Fruit fly (Drosophila melanogaster) whole organism: ENCODE data around the gene OtopLc.

ENCODE experiments used
- CG8478 ChIP-seq: fragments of >200 bp; optimal IDR thresholded peaks from 2 replicates; lab custom pipeline; 2018; ENCODE audit warnings: inconsistent platforms
- Dll ChIP-seq: fragments of >200 bp; optimal IDR thresholded peaks from 2 replicates; lab custom pipeline; 2017
- EcR ChIP-seq, 2 experiments: fragments of >200 bp; optimal IDR thresholded peaks; 2 replicates each; lab custom pipeline; 2017; ENCODE audit warnings: missing biosample characterization in 2 of 2, missing genetic modification characterization in 2 of 2, missing genetic modification reagents in 2 of 2
- pan ChIP-seq: fragments of >200 bp; optimal IDR thresholded peaks from 2 replicates; lab custom pipeline; 2017
- psq ChIP-seq: fragments of >200 bp; optimal IDR thresholded peaks from 2 replicates; lab custom pipeline; 2017

- TF ChIP-seq Dll (no peak), psq (lab: Kevin White, UChicago) (no peak), CG8478 (no peak), pan (lab: Kevin White, UChicago) (no peak), EcR (GFP tag; optimal IDR thresholded peaks at IDR 0.05; lab: Kevin White, UChicago) (no peak)
Observed at dm6 chrX:5671537-5672029, 8.9 kb upstream of the OtopLc start, which contains the start of gene Rab18.
